Fruit fly (Drosophila melanogaster) whole organism, wandering third instar larva: ENCODE data around the gene CG32544.

Experiments used
- Abd-B ChIP-seq: fragments of >200 bp; optimal IDR thresholded peaks from 2 replicates; lab custom pipeline; 2017; ENCODE audit warnings: missing biosample characterization, missing genetic modification characterization
- CG32264 ChIP-seq: fragments of 200-800 bp; sonication (Bioruptor generic); optimal IDR thresholded peaks from 2 replicates; lab custom pipeline; 2016; ENCODE audit warnings: missing biosample characterization, missing genetic modification characterization
- CG9705 ChIP-seq: fragments of 200-800 bp; sonication (Bioruptor generic); optimal IDR thresholded peaks from 2 replicates; lab custom pipeline; 2018; ENCODE audit warnings: missing biosample characterization, mild to moderate bottlenecking, missing genetic modification characterization
- CrebA ChIP-seq: fragments of 200-800 bp; sonication (Bioruptor generic); optimal IDR thresholded peaks from 2 replicates; lab custom pipeline; 2016; ENCODE audit warnings: missing biosample characterization, mild to moderate bottlenecking, missing genetic modification characterization, borderline replicate concordance
- Dfd ChIP-seq: fragments of >200 bp; optimal IDR thresholded peaks from 2 replicates; lab custom pipeline; 2017; ENCODE audit warnings: missing biosample characterization, missing genetic modification characterization
- Dif ChIP-seq: fragments of 200-275, 200-300 bp; sonication (Bioruptor generic); optimal IDR thresholded peaks from 2 replicates; lab custom pipeline; 2018; ENCODE audit warnings: missing biosample characterization, missing genetic modification characterization; ENCODE audit not compliant: partially characterized antibody
- HLH106 ChIP-seq: fragments of 200-800 bp; optimal IDR thresholded peaks from 3 replicates; lab custom pipeline; 2019; ENCODE audit warnings: missing biosample characterization, mild to moderate bottlenecking, missing genetic modification characterization, moderate library complexity
- Hnf4 ChIP-seq: fragments of 200-800 bp; sonication (Bioruptor generic); optimal IDR thresholded peaks from 2 replicates; lab custom pipeline; 2016; ENCODE audit warnings: missing biosample characterization, mild to moderate bottlenecking, missing genetic modification characterization
- Hr78 ChIP-seq: fragments of >200 bp; optimal IDR thresholded peaks from 2 replicates; lab custom pipeline; 2017; ENCODE audit warnings: missing biosample characterization, missing genetic modification characterization
- Hr83 ChIP-seq: fragments of 200-300 bp; sonication (Bioruptor generic); optimal IDR thresholded peaks from 2 replicates; lab custom pipeline; 2016; ENCODE audit warnings: missing biosample characterization, mild to moderate bottlenecking, missing genetic modification characterization, moderate library complexity; ENCODE audit not compliant: poor library complexity, severe bottlenecking
- Jra ChIP-seq: sonication (Bioruptor generic); optimal IDR thresholded peaks from 2 replicates; lab custom pipeline; 2016; ENCODE audit warnings: missing biosample characterization, missing genetic modification characterization
- Mio ChIP-seq: sonication (Bioruptor generic); optimal IDR thresholded peaks from 2 replicates; lab custom pipeline; 2016; ENCODE audit warnings: missing biosample characterization, missing genetic modification characterization
- N ChIP-seq: fragments of >200 bp; optimal IDR thresholded peaks from 2 replicates; lab custom pipeline; 2018; ENCODE audit warnings: missing biosample characterization, missing external identifiers, missing genetic modification characterization
- OdsH ChIP-seq: fragments of 200-800 bp; sonication (Bioruptor generic); optimal IDR thresholded peaks from 2 replicates; lab custom pipeline; 2016; ENCODE audit warnings: missing biosample characterization, mild to moderate bottlenecking, missing genetic modification characterization
- Rel ChIP-seq, 2 experiments: fragments of 200-800 bp; sonication (Bioruptor generic) in 1 of 2; optimal IDR thresholded peaks; 2 replicates in 1 of 2; 3 replicates in 1 of 2; lab custom pipeline; 2016 to 2019; ENCODE audit warnings: mild to moderate bottlenecking in 2 of 2, missing biosample characterization in 2 of 2, missing genetic modification characterization in 2 of 2, moderate library complexity in 1 of 2
- Sp1 ChIP-seq: fragments of 200-800 bp; sonication (Bioruptor generic); optimal IDR thresholded peaks from 3 replicates; lab custom pipeline; 2019; ENCODE audit warnings: missing biosample characterization, mild to moderate bottlenecking, missing genetic modification characterization, moderate library complexity
- Vsx2 ChIP-seq: fragments of 200-300, 225-300 bp; sonication (Bioruptor generic); optimal IDR thresholded peaks from 2 replicates; lab custom pipeline; 2018; ENCODE audit warnings: missing biosample characterization, missing genetic modification characterization; ENCODE audit not compliant: partially characterized antibody
- brk ChIP-seq: fragments of 200-800 bp; sonication (Bioruptor generic); optimal IDR thresholded peaks from 2 replicates; lab custom pipeline; 2016; ENCODE audit warnings: missing biosample characterization, mild to moderate bottlenecking, missing genetic modification characterization
- dl ChIP-seq, 2 experiments: fragments of 175-275, 200-275 bp in 1 of 2; fragments of 200-275 bp in 1 of 2; sonication (Bioruptor generic); optimal IDR thresholded peaks; lab custom pipeline; 2018; ENCODE audit warnings: mild to moderate bottlenecking in 2 of 2, missing biosample characterization in 2 of 2, missing genetic modification characterization in 2 of 2, moderate library complexity in 2 of 2; ENCODE audit not compliant: partially characterized antibody in 2 of 2, insufficient read depth in 1 of 2
- dmrt93B ChIP-seq: fragments of 200-800 bp; sonication (Bioruptor generic); optimal IDR thresholded peaks from 2 replicates; lab custom pipeline; 2018; ENCODE audit warnings: missing biosample characterization, mild to moderate bottlenecking, missing genetic modification characterization
- dsf ChIP-seq: sonication (Bioruptor generic); optimal IDR thresholded peaks from 2 replicates; lab custom pipeline; 2016; ENCODE audit warnings: missing biosample characterization, missing genetic modification characterization, borderline replicate concordance
- ey ChIP-seq: fragments of 200-800 bp; sonication (Bioruptor generic); optimal IDR thresholded peaks from 2 replicates; lab custom pipeline; 2016; ENCODE audit warnings: missing biosample characterization, missing genetic modification characterization
- foxo ChIP-seq, 2 experiments: fragments of 200-800 bp; sonication (Bioruptor generic); optimal IDR thresholded peaks; 2 replicates in 1 of 2; 3 replicates in 1 of 2; lab custom pipeline; 2016 to 2017; ENCODE audit warnings: missing biosample characterization in 2 of 2, missing genetic modification characterization in 2 of 2
- fru ChIP-seq: fragments of 200-800 bp; sonication (Bioruptor generic); optimal IDR thresholded peaks from 3 replicates; lab custom pipeline; 2016; ENCODE audit warnings: missing biosample characterization, mild to moderate bottlenecking, missing genetic modification characterization
- h ChIP-seq: fragments of 200-800 bp; sonication (Bioruptor generic); optimal IDR thresholded peaks from 3 replicates; lab custom pipeline; 2016; ENCODE audit warnings: missing biosample characterization, mild to moderate bottlenecking, missing genetic modification characterization
- lola ChIP-seq: fragments of >200 bp; optimal IDR thresholded peaks from 2 replicates; lab custom pipeline; 2017; ENCODE audit warnings: missing biosample characterization, missing genetic modification characterization
- pan ChIP-seq: fragments of >200 bp; optimal IDR thresholded peaks from 2 replicates; lab custom pipeline; 2017
- rgr ChIP-seq: fragments of 200-800 bp; sonication (Bioruptor generic); optimal IDR thresholded peaks from 3 replicates; lab custom pipeline; 2016; ENCODE audit warnings: missing biosample characterization, mild to moderate bottlenecking, missing genetic modification characterization
- sage ChIP-seq: fragments of 200-800 bp; sonication (Bioruptor generic); optimal IDR thresholded peaks from 2 replicates; lab custom pipeline; 2016; ENCODE audit warnings: missing biosample characterization, mild to moderate bottlenecking, missing genetic modification characterization
- sv ChIP-seq: fragments of 200-800 bp; sonication (Bioruptor generic); optimal IDR thresholded peaks from 3 replicates; lab custom pipeline; 2016; ENCODE audit warnings: missing biosample characterization, missing genetic modification characterization
- woc ChIP-seq: sonication (Bioruptor generic); optimal IDR thresholded peaks from 2 replicates; lab custom pipeline; 2016; ENCODE audit warnings: missing biosample characterization, mild to moderate bottlenecking, missing genetic modification characterization

Gene CG32544

dm6 chrX:18860074-18860473 lies at the start of gene CG32544:
Gene CG32544 (plus strand): TSS chrX:18860284.
- TF ChIP-seq Mio (GFP tag; lab: Kevin White, UChicago) (no peak), Hnf4 (GFP tag; lab: Kevin White, UChicago) (no peak), Dif (GFP tag; lab: Kevin White, UChicago) (no peak), HLH106 (no peak), pan (lab: Kevin White, UChicago) (no peak), foxo (GFP tag; optimal IDR thresholded peaks at IDR 0.05; lab: Kevin White, UChicago) (no peak), OdsH (no peak), Hr78 (no peak)

dm6 chrX:18812111-18812510 lies 48.0 kb upstream of the CG32544 start:
- TF ChIP-seq brk (no peak), Hr78 (no peak), Hr83 (GFP tag; lab: Kevin White, UChicago) (no peak), Rel (GFP tag; optimal IDR thresholded peaks at IDR 0.05; lab: Kevin White, UChicago) (no peak), Rel (tag; optimal IDR thresholded peaks at IDR 0.05; lab: Kevin White, UChicago) (no peak)

dm6 chrX:18813049-18813448 lies 47.0 kb upstream of the CG32544 start, which contains the start of gene CG42450:
Gene CG42450 (plus strand): TSS chrX:18813297.
- TF ChIP-seq Dfd (GFP tag; lab: Kevin White, UChicago) (no peak), woc (GFP tag; lab: Kevin White, UChicago) (no peak), CG9705 (no peak), sage (GFP tag; lab: Kevin White, UChicago) (no peak), Hnf4 (GFP tag; lab: Kevin White, UChicago) (no peak), brk (no peak), Jra (no peak), fru (GFP tag; lab: Kevin White, UChicago) (no peak), Vsx2 (GFP tag; lab: Kevin White, UChicago) (no peak), CG32264 (GFP tag; lab: Kevin White, UChicago) (no peak), dmrt93B (GFP tag; lab: Kevin White, UChicago) (no peak), h (GFP tag; lab: Kevin White, UChicago) (no peak), Hr83 (GFP tag; lab: Kevin White, UChicago) (no peak), CrebA (GFP tag; lab: Kevin White, UChicago) (no peak), ey (GFP tag; lab: Kevin White, UChicago) (no peak), foxo (GFP tag; optimal IDR thresholded peaks at IDR 0.05; lab: Kevin White, UChicago) (no peak)

- TF ChIP-seq Dfd (GFP tag; lab: Kevin White, UChicago) (peak; percentile 75), Hnf4 (GFP tag; lab: Kevin White, UChicago) (no peak)
Measured at dm6 chrX:18814373-18814772, 45.7 kb upstream of the CG32544 start.

- TF ChIP-seq h (GFP tag; lab: Kevin White, UChicago) = no peak
- TF ChIP-seq woc (GFP tag; lab: Kevin White, UChicago) = no peak
- TF ChIP-seq fru (GFP tag; lab: Kevin White, UChicago) = no peak
- TF ChIP-seq Rel (GFP tag; optimal IDR thresholded peaks at IDR 0.05; lab: Kevin White, UChicago) = no peak
- TF ChIP-seq Rel (tag; optimal IDR thresholded peaks at IDR 0.05; lab: Kevin White, UChicago) = no peak
- TF ChIP-seq foxo (GFP tag; optimal IDR thresholded peaks at IDR 0.05; lab: Kevin White, UChicago) = no peak
- no peak for TF ChIP-seq Abd-B (GFP tag; lab: Kevin White, UChicago)
- TF ChIP-seq N = no peak
- no peak for TF ChIP-seq sv (GFP tag; lab: Kevin White, UChicago)
- TF ChIP-seq OdsH = no peak
- no peak for TF ChIP-seq CG32264 (GFP tag; lab: Kevin White, UChicago)
- TF ChIP-seq Dif (GFP tag; lab: Kevin White, UChicago) = no peak
- no peak for TF ChIP-seq Mio (GFP tag; lab: Kevin White, UChicago)
- no peak for TF ChIP-seq sage (GFP tag; lab: Kevin White, UChicago)
- no peak for TF ChIP-seq CG9705
- TF ChIP-seq Sp1 (GFP tag; lab: Kevin White, UChicago) = no peak
Measured at dm6 chrX:18814944-18815343, 45.1 kb upstream of the CG32544 start.

dm6 chrX:18830396-18830795 lies 29.7 kb upstream of the CG32544 start, which contains the start of gene CG7101:
Gene CG7101 (plus strand): TSS chrX:18830591.
- TF ChIP-seq rgr = no peak
- no peak for TF ChIP-seq foxo (GFP tag; optimal IDR thresholded peaks at IDR 0.05; lab: Kevin White, UChicago)
- TF ChIP-seq Hnf4 (GFP tag; lab: Kevin White, UChicago) = no peak
- TF ChIP-seq sv (GFP tag; lab: Kevin White, UChicago) = no peak
- no peak for TF ChIP-seq dmrt93B (GFP tag; lab: Kevin White, UChicago)
- no peak for TF ChIP-seq Hr78
- TF ChIP-seq sage (GFP tag; lab: Kevin White, UChicago) = no peak
- TF ChIP-seq dsf = no peak
- TF ChIP-seq CG9705 = no peak
- no peak for TF ChIP-seq CrebA (GFP tag; lab: Kevin White, UChicago)
- no peak for TF ChIP-seq Dif (GFP tag; lab: Kevin White, UChicago)
- TF ChIP-seq dl (GFP tag; optimal IDR thresholded peaks at IDR 0.05; lab: Kevin White, UChicago; ENCODE audit: insufficient read depth in 1 of 2, partially characterized antibody in 2 of 2) = no peak
- no peak for TF ChIP-seq lola (GFP tag; lab: Kevin White, UChicago)
- no peak for TF ChIP-seq Abd-B (GFP tag; lab: Kevin White, UChicago)
- TF ChIP-seq N = no peak
